Worm (Caenorhabditis elegans): ENCODE results near the gene swt-2.

swt-2 gene

ce11 chrV:7558693-7559092 is 28.8 kb downstream of the swt-2 start, which contains the start of gene ets-7:
ets-7 (minus strand) TSS chrV:7558793.
- TF ChIP-seq B0019.2 (GFP tag; conservative IDR thresholded peaks at IDR 0.05), result no peak
- no peak for TF ChIP-seq bed-1 (GFP tag; IDR thresholded peaks at IDR 0.05)
- TF ChIP-seq F23B12.7 (tag; optimal IDR thresholded peaks at IDR 0.05; ENCODE audit: insufficient read depth), result no peak
- TF ChIP-seq aptf-3 (GFP tag; IDR thresholded peaks at IDR 0.05), result no peak
- no peak for TF ChIP-seq gei-17 (GFP tag; optimal IDR thresholded peaks at IDR 0.05)
- no peak for TF ChIP-seq ztf-26 (tag; optimal IDR thresholded peaks at IDR 0.05)
- TF ChIP-seq dpff-1 (tag; optimal IDR thresholded peaks at IDR 0.05), result no peak
- no peak for TF ChIP-seq cebp-2 (GFP tag; IDR thresholded peaks at IDR 0.05)
- TF ChIP-seq Y56A3A.18 (GFP tag; IDR thresholded peaks at IDR 0.05), result no peak
- no peak for TF ChIP-seq F57C9.4 (tag; optimal IDR thresholded peaks at IDR 0.05)
- TF ChIP-seq tbx-9 (tag; optimal IDR thresholded peaks at IDR 0.05; ENCODE audit: borderline replicate concordance), result no peak
- TF ChIP-seq F33H1.4 (GFP tag; IDR thresholded peaks at IDR 0.05), result no peak
- no peak for TF ChIP-seq nhr-27 (tag; optimal IDR thresholded peaks at IDR 0.05)
- no peak for TF ChIP-seq akir-1 (GFP tag; optimal IDR thresholded peaks at IDR 0.05)
- no peak for TF ChIP-seq F49E8.2 (tag; optimal IDR thresholded peaks at IDR 0.05; ENCODE audit: insufficient read depth)
- no peak for TF ChIP-seq ZK185.1 (tag; optimal IDR thresholded peaks at IDR 0.05; ENCODE audit: poor library complexity, severe bottlenecking)
- TF ChIP-seq snpc-3.4 (tag; optimal IDR thresholded peaks at IDR 0.05), result no peak
- no peak for TF ChIP-seq Y79H2A.3 (GFP tag; conservative IDR thresholded peaks at IDR 0.05)

ce11 chrV:7562947-7563346 is 33.0 kb downstream of the swt-2 start, which contains the start of gene F19F10.1:
F19F10.1 (plus strand) TSS chrV:7563247.
- no peak for TF ChIP-seq F39B2.1 (GFP tag; IDR thresholded peaks at IDR 0.05)
- no peak for TF ChIP-seq F10E7.11 (tag; optimal IDR thresholded peaks at IDR 0.05)
- TF ChIP-seq tlf-1 (GFP tag; optimal IDR thresholded peaks at IDR 0.05), result no peak
- TF ChIP-seq rcor-1 (GFP tag; IDR thresholded peaks at IDR 0.05), result no peak
- TF ChIP-seq cebp-1 (GFP tag; IDR thresholded peaks at IDR 0.05), result no peak
- TF ChIP-seq cebp-1 (tag; optimal IDR thresholded peaks at IDR 0.05), result no peak

ce11 chrV:7570290-7570689 is 40.4 kb downstream of the swt-2 start, which contains the start of gene clec-212:
clec-212 (minus strand) TSS chrV:7570390.
- TF ChIP-seq egrh-3 (GFP tag; IDR thresholded peaks at IDR 0.05) (no peak), pha-4 (tag; optimal IDR thresholded peaks at IDR 0.05) (no peak), bed-1 (GFP tag; IDR thresholded peaks at IDR 0.05) (no peak), nfya-2 (GFP tag; IDR thresholded peaks at IDR 0.05) (no peak), egl-44 (GFP tag; IDR thresholded peaks at IDR 0.05) (no peak), ama-1 (optimal IDR thresholded peaks at IDR 0.05) (no peak), ama-1 (GFP tag; optimal IDR thresholded peaks at IDR 0.05) (no peak)

- no peak for TF ChIP-seq cebp-1 (GFP tag; IDR thresholded peaks at IDR 0.05)
- TF ChIP-seq cebp-1 (tag; optimal IDR thresholded peaks at IDR 0.05), result no peak
- TF ChIP-seq somi-1 (GFP tag; optimal IDR thresholded peaks at IDR 0.05), result no peak
- TF ChIP-seq let-526 (GFP tag; IDR thresholded peaks at IDR 0.05), result no peak
Measured at ce11 chrV:7570955-7571354, 41.0 kb downstream of the swt-2 start, which contains the start of gene F19F10.14. F19F10.14 (minus strand) TSS chrV:7571055.

DNA sequence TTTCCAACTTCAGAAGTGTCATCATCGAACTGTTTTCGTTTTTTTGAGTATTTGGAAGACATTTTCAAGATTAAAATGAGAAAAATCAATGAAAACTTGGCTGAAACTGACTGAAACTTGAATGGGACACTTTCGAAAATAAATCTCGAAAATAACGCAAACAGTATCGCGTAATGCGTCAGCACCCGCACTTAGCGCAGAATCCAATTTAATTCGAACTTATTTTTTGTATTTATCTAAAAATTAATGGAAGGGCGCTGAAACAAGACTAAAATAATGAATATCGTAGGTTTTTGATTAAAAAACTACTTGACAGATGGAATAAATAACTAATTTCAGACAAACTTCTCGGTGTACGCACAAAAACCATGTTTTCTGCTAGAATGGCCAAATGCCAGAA is 45.6 kb downstream of the swt-2 start, which contains the start of the genes snu-66 and ints-9:
TSS of gene snu-66 (minus strand) at position 108 of the 400 bp plus-strand sequence.
TSS of gene ints-9 (plus strand) at position 240 of the 400 bp plus-strand sequence.
- TF ChIP-seq F55B11.4 (tag; optimal IDR thresholded peaks at IDR 0.05; ENCODE audit: borderline replicate concordance, insufficient read depth) (no peak), lir-1 (GFP tag; conservative IDR thresholded peaks at IDR 0.05) (no peak), repo-1 (tag; optimal IDR thresholded peaks at IDR 0.05) (no peak), nfya-1 (tag; optimal IDR thresholded peaks at IDR 0.05; ENCODE audit: borderline replicate concordance, insufficient read depth) (no peak), let-607 (tag; optimal IDR thresholded peaks at IDR 0.05) (no peak), gei-17 (GFP tag; optimal IDR thresholded peaks at IDR 0.05) (no peak), dox-1 (GFP tag; IDR thresholded peaks at IDR 0.05) (0 out of 2 replicates have a peak, but pooled peaks have one; percentile 16), ceh-40 (GFP tag; IDR thresholded peaks at IDR 0.05) (no peak), madf-6 (GFP tag; IDR thresholded peaks at IDR 0.05) (peak; percentile 41; the same call in 1 of the 2 replicates), snpc-3.4 (tag; optimal IDR thresholded peaks at IDR 0.05) (no peak), B0035.1 (tag; optimal IDR thresholded peaks at IDR 0.05) (no peak), attf-3 (GFP tag; conservative IDR thresholded peaks at IDR 0.05) (no peak), hlh-12 (tag; optimal IDR thresholded peaks at IDR 0.05) (no peak)

Data from whole organism, young adult.